Worm (Caenorhabditis elegans) whole organism, L2 larva: ENCODE results near the gene eif-3.D.

ENCODE experiments used
- blmp-1 ChIP-seq: sonication (generic microtip); optimal IDR thresholded peaks from 2 replicates; lab custom pipeline; 2017; ENCODE audit warnings: missing genetic modification characterization, mild to moderate bottlenecking, missing compliant biosample characterization, antibody characterized with exemption, moderate library complexity; ENCODE audit not compliant: insufficient read depth
- ceh-82 ChIP-seq: fragments of 150-350 bp; optimal IDR thresholded peaks from 2 replicates; lab custom pipeline; 2014; ENCODE audit warnings: missing biosample characterization, missing genetic modification characterization
- egl-27 ChIP-seq: sonication (generic microtip); optimal IDR thresholded peaks from 3 replicates; lab custom pipeline; 2017; ENCODE audit warnings: missing biosample characterization, missing genetic modification reagents, missing genetic modification characterization
- lin-13 ChIP-seq: fragments of 150-350 bp; optimal IDR thresholded peaks from 2 replicates; lab custom pipeline; 2014; ENCODE audit warnings: missing biosample characterization, missing genetic modification reagents, missing genetic modification characterization
- nhr-11 ChIP-seq: fragments of 150-350 bp; optimal IDR thresholded peaks from 2 replicates; lab custom pipeline; 2014; ENCODE audit warnings: missing biosample characterization, missing genetic modification characterization
- nhr-237 ChIP-seq: fragments of 150-350 bp; optimal IDR thresholded peaks from 2 replicates; lab custom pipeline; 2014; ENCODE audit warnings: missing biosample characterization, missing genetic modification characterization
- nhr-6 ChIP-seq: fragments of 150-350 bp; optimal IDR thresholded peaks from 2 replicates; lab custom pipeline; 2014; ENCODE audit warnings: missing biosample characterization, missing genetic modification characterization
- unc-62 ChIP-seq: fragments of 150-350 bp; optimal IDR thresholded peaks from 2 replicates; lab custom pipeline; 2014; ENCODE audit warnings: missing biosample characterization, missing genetic modification reagents, missing genetic modification characterization
- ztf-11 ChIP-seq: sonication (generic microtip); optimal IDR thresholded peaks from 2 replicates; lab custom pipeline; 2017; ENCODE audit warnings: missing biosample characterization, missing genetic modification characterization

ce11 chrIII:8999508-8999907 lies 28.1 kb upstream of the eif-3.D start, which contains the start of gene F59B2.3:
- TF ChIP-seq ztf-11 (no peak), nhr-237 (no peak), blmp-1 (tag; lab: Kevin White, UChicago) (no peak), ceh-82 (tag; lab: Kevin White, UChicago) (no peak), lin-13 (GFP tag; lab: Kevin White, UChicago) (no peak), egl-27 (no peak), nhr-6 (no peak), unc-62 (GFP tag; lab: Kevin White, UChicago) (no peak), nhr-11 (tag; lab: Kevin White, UChicago) (no peak)
